Worm (Caenorhabditis elegans) whole organism, L4/young adult: ENCODE data around the gene F29B9.7.

ENCODE experiments used
- W03F9.2 ChIP-seq: fragments of 150-350 bp; optimal IDR thresholded peaks from 2 replicates; lab custom pipeline; 2014; ENCODE audit warnings: missing biosample characterization, missing genetic modification characterization
- dao-5 ChIP-seq: sonication (generic microtip); optimal IDR thresholded peaks from 2 replicates; lab custom pipeline; 2016; ENCODE audit warnings: missing genotype, missing genetic modification characterization, moderate library complexity, missing compliant biosample characterization
- him-1 ChIP-seq: sonication (generic microtip); optimal IDR thresholded peaks from 2 replicates; lab custom pipeline; 2016; ENCODE audit warnings: missing genotype, missing genetic modification reagents, missing genetic modification characterization, missing compliant biosample characterization

DNA sequence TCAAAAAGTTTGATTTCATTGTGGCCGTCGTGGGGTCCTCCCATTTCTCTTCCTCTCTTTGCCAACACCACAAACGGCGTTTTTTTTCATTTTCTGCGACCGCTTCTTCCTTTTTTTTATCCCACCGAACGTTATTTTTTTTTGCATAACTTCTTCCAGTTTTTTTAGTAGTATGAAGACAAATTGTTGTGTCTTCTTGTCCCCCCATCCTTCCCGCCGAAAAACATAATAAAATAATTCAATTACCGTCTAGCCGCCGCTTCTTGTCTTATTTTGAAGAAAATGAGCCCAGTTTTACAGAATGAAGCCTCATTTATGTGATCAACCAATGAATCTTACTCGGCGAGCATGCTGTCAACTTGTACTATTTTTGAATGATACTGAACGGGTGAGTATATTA, 19.7 kb downstream of the F29B9.7 start, which contains the start of gene F29B9.12:
- TF ChIP-seq W03F9.2 (tag; lab: Kevin White, UChicago), result no peak
- no peak for TF ChIP-seq him-1 (tag; lab: Kevin White, UChicago)
- no peak for TF ChIP-seq dao-5 (tag; lab: Kevin White, UChicago)
